Worm (Caenorhabditis elegans) whole organism, late embryonic: ENCODE measurements around the gene smoc-1.

ENCODE experiments used
- C08G9.2 ChIP-seq: sonication (generic microtip); optimal IDR thresholded peaks from 2 replicates; lab custom pipeline; 2016; ENCODE audit warnings: mild to moderate bottlenecking, missing genetic modification characterization, moderate library complexity, missing compliant biosample characterization
- Y22D7AL.16 ChIP-seq: sonication (generic microtip); optimal IDR thresholded peaks from 2 replicates; lab custom pipeline; 2016; ENCODE audit warnings: missing genetic modification characterization, missing compliant biosample characterization
- ceh-9 ChIP-seq: sonication (generic microtip); optimal IDR thresholded peaks from 2 replicates; lab custom pipeline; 2016; ENCODE audit warnings: mild to moderate bottlenecking, missing genetic modification characterization, inconsistent platforms, missing compliant biosample characterization
- elt-2 ChIP-seq: sonication (generic microtip); optimal IDR thresholded peaks from 2 replicates; lab custom pipeline; 2016; ENCODE audit warnings: missing genetic modification reagents, missing genetic modification characterization, missing compliant biosample characterization
- fkh-10 ChIP-seq: fragments of 150-350 bp; optimal IDR thresholded peaks from 2 replicates; lab custom pipeline; 2014; ENCODE audit warnings: missing biosample characterization, missing genetic modification reagents, missing genetic modification characterization
- lim-6 ChIP-seq: sonication (generic microtip); optimal IDR thresholded peaks from 2 replicates; lab custom pipeline; 2016; ENCODE audit warnings: missing genetic modification characterization, missing compliant biosample characterization
- lin-11 ChIP-seq: fragments of 200-800 bp; sonication (Bioruptor generic); optimal IDR thresholded peaks from 2 replicates; lab custom pipeline; 2018; ENCODE audit warnings: mild to moderate bottlenecking, missing genetic modification characterization, missing compliant biosample characterization
- nfya-1 ChIP-seq: sonication (generic microtip); optimal IDR thresholded peaks from 2 replicates; lab custom pipeline; 2017; ENCODE audit warnings: missing genetic modification characterization, mild to moderate bottlenecking, missing compliant biosample characterization, antibody characterized with exemption, moderate library complexity
- nhr-11 ChIP-seq: fragments of 150-350 bp; optimal IDR thresholded peaks from 2 replicates; lab custom pipeline; 2014; ENCODE audit warnings: missing biosample characterization, missing genetic modification characterization
- sox-2 ChIP-seq: fragments of 200-800 bp; sonication (Bioruptor generic); IDR thresholded peaks from 2 replicates; pipeline ENCODE4 v1.3.6; 2022; ENCODE audit warnings: missing genetic modification reagents, missing genetic modification characterization, missing compliant biosample characterization
- sox-4 ChIP-seq: sonication (generic microtip); optimal IDR thresholded peaks from 2 replicates; lab custom pipeline; 2017; ENCODE audit warnings: mild to moderate bottlenecking, missing genetic modification characterization, inconsistent platforms, missing compliant biosample characterization
- unc-42 ChIP-seq: sonication (generic microtip); optimal IDR thresholded peaks from 2 replicates; lab custom pipeline; 2016; ENCODE audit warnings: missing genotype, missing genetic modification characterization, missing compliant biosample characterization
- ztf-16 ChIP-seq: sonication (generic microtip); optimal IDR thresholded peaks from 2 replicates; lab custom pipeline; 2017; ENCODE audit warnings: missing genetic modification characterization, missing compliant biosample characterization

DNA sequence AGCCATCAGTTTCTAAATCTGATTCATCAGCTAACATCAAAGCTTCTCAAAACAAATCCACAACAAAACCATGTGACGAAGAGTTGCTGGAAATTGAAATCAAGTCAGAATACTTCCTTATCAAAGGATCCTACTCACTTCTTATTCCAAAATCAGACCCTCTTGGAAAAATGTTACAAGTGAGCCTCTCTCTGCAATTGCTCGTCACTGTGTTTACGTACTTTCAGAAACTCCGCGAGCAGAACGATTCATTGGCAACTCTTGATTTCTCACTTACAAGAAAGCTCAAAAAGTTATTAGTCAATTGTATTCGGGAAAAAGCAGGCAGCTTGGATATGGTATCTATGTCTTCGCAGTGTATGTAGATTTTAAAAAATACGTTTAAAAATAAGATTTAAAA is 6.0 kb upstream of the smoc-1 start:
- TF ChIP-seq lim-6 (tag; lab: Kevin White, UChicago) (no peak), lin-11 (tag; lab: Kevin White, UChicago) (no peak), ceh-9 (tag; lab: Kevin White, UChicago) (no peak), nhr-11 (no peak), elt-2 (no peak), sox-4 (tag; lab: Kevin White, UChicago) (no peak), nfya-1 (tag; lab: Kevin White, UChicago) (no peak), unc-42 (tag; lab: Kevin White, UChicago) (no peak), fkh-10 (GFP tag; lab: Kevin White, UChicago) (no peak), C08G9.2 (tag; lab: Kevin White, UChicago) (no peak), sox-2 (GFP tag; lab: Robert Waterston, UW) (no peak), ztf-16 (tag; lab: Kevin White, UChicago) (no peak), Y22D7AL.16 (tag; lab: Kevin White, UChicago) (no peak)
